Worm (Caenorhabditis elegans) whole organism, late embryonic: ENCODE results near the gene bus-18.

Experiments
- nfya-1 ChIP-seq: sonication (generic microtip); optimal IDR thresholded peaks from 2 replicates; lab custom pipeline; 2017; ENCODE audit warnings: missing genetic modification characterization, mild to moderate bottlenecking, missing compliant biosample characterization, antibody characterized with exemption, moderate library complexity
- pros-1 ChIP-seq: fragments of 150-350 bp; optimal IDR thresholded peaks from 2 replicates; lab custom pipeline; 2014; ENCODE audit warnings: missing biosample characterization, missing genetic modification reagents, missing genetic modification characterization

ce11 chrV:11815566-11815965 is 42.0 kb downstream of the bus-18 start:
- TF ChIP-seq nfya-1 (no peak), pros-1 (no peak)
